Fruit fly (Drosophila melanogaster) whole organism, prepupa: ENCODE results near the gene CG6961.

Experiments used
- Blimp-1 ChIP-seq: fragments of 200-800 bp; sonication (Bioruptor generic); optimal IDR thresholded peaks from 3 replicates; lab custom pipeline; 2017; ENCODE audit warnings: missing biosample characterization, missing genetic modification characterization, mild to moderate bottlenecking, moderate library complexity, missing genetic modification reagents
- CG10631 ChIP-seq: fragments of 200-800 bp; sonication (Bioruptor generic); optimal IDR thresholded peaks from 2 replicates; lab custom pipeline; 2016; ENCODE audit warnings: missing biosample characterization, missing genetic modification characterization
- CG11294 ChIP-seq: fragments of 200-800 bp; sonication (Bioruptor generic); IDR thresholded peaks from 2 replicates; pipeline ENCODE4 v1.3.6; 2022; ENCODE audit warnings: missing biosample characterization, missing genetic modification characterization
- CG11762 ChIP-seq: fragments of 200-800 bp; sonication (Bioruptor generic); optimal IDR thresholded peaks from 3 replicates; lab custom pipeline; 2016; ENCODE audit warnings: missing biosample characterization, missing genetic modification characterization; ENCODE audit not compliant: insufficient read depth
- CG11902 ChIP-seq: fragments of 200-800 bp; sonication (Bioruptor generic); optimal IDR thresholded peaks from 3 replicates; lab custom pipeline; 2016; ENCODE audit warnings: missing biosample characterization, missing genetic modification characterization
- CG15336 ChIP-seq: fragments of 200-800 bp; sonication (Bioruptor generic); IDR thresholded peaks from 2 replicates; pipeline ENCODE4 v1.3.6; 2022; ENCODE audit warnings: missing biosample characterization, missing genetic modification characterization
- CG3032 ChIP-seq: fragments of 200-800 bp; optimal IDR thresholded peaks from 2 replicates; lab custom pipeline; 2019; ENCODE audit warnings: missing biosample characterization, mild to moderate bottlenecking, missing genetic modification characterization, moderate library complexity
- CG32006 ChIP-seq: fragments of 200-800 bp; sonication (Bioruptor generic); optimal IDR thresholded peaks from 3 replicates; lab custom pipeline; 2017; ENCODE audit warnings: missing biosample characterization, mild to moderate bottlenecking, missing genetic modification characterization
- CG34406 ChIP-seq: fragments of 200-800 bp; sonication (Bioruptor generic); optimal IDR thresholded peaks from 3 replicates; lab custom pipeline; 2016; ENCODE audit warnings: missing biosample characterization, missing genetic modification characterization
- CG3919 ChIP-seq: fragments of 200-800 bp; sonication (Bioruptor generic); optimal IDR thresholded peaks from 3 replicates; lab custom pipeline; 2016; ENCODE audit warnings: missing biosample characterization, missing genetic modification characterization
- CG4318 ChIP-seq: fragments of 200-800 bp; sonication (Bioruptor generic); optimal IDR thresholded peaks from 3 replicates; lab custom pipeline; 2017; ENCODE audit warnings: missing biosample characterization, mild to moderate bottlenecking, missing genetic modification characterization
- CG6163 ChIP-seq: fragments of 200-800 bp; sonication (Bioruptor generic); IDR thresholded peaks from 3 replicates; pipeline ENCODE4 v1.3.6; 2022; ENCODE audit warnings: missing biosample characterization, missing genetic modification characterization
- CG6792 ChIP-seq: fragments of 200-800 bp; sonication (Bioruptor generic); optimal IDR thresholded peaks from 3 replicates; lab custom pipeline; 2016; ENCODE audit warnings: missing biosample characterization, missing genetic modification characterization
- CG6808 ChIP-seq: fragments of 200-800 bp; sonication (Bioruptor generic); optimal IDR thresholded peaks from 3 replicates; lab custom pipeline; 2017; ENCODE audit warnings: missing biosample characterization, missing genetic modification characterization, mild to moderate bottlenecking, moderate library complexity, missing genetic modification reagents
- CG6854 ChIP-seq: fragments of 200-800 bp; sonication (Bioruptor generic); optimal IDR thresholded peaks from 2 replicates; lab custom pipeline; 2017; ENCODE audit warnings: missing biosample characterization, mild to moderate bottlenecking, missing genetic modification characterization
- CG7368 ChIP-seq: fragments of 200-800 bp; sonication (Bioruptor generic); optimal IDR thresholded peaks from 3 replicates; lab custom pipeline; 2016; ENCODE audit warnings: missing biosample characterization, missing genetic modification characterization
- CG8119 ChIP-seq: fragments of 200-800 bp; sonication (Bioruptor generic); IDR thresholded peaks from 3 replicates; pipeline ENCODE4 v1.3.6; 2022; ENCODE audit warnings: missing biosample characterization, missing genetic modification characterization
- CG8319 ChIP-seq: fragments of 200-800 bp; sonication (Bioruptor generic); optimal IDR thresholded peaks from 3 replicates; lab custom pipeline; 2016; ENCODE audit warnings: missing biosample characterization, missing genetic modification characterization
- CG8632 ChIP-seq: fragments of 200-800 bp; sonication (Bioruptor generic); optimal IDR thresholded peaks from 3 replicates; lab custom pipeline; 2016; ENCODE audit warnings: missing biosample characterization, missing genetic modification characterization
- Eip75B ChIP-seq: fragments of 200-800 bp; sonication (Bioruptor generic); optimal IDR thresholded peaks from 3 replicates; lab custom pipeline; 2016; ENCODE audit warnings: missing biosample characterization, missing genetic modification characterization
- Eip78C ChIP-seq: fragments of 200-800 bp; sonication (Bioruptor generic); peaks from one replicate; lab custom pipeline; 2016; ENCODE audit warnings: missing biosample characterization, missing genetic modification characterization
- Eip93F ChIP-seq: fragments of 200-800 bp; sonication (Bioruptor generic); optimal IDR thresholded peaks from 2 replicates; lab custom pipeline; 2016; ENCODE audit warnings: missing biosample characterization, mild to moderate bottlenecking, missing genetic modification characterization
- Hr38 ChIP-seq: sonication (Bioruptor generic); optimal IDR thresholded peaks from 2 replicates; lab custom pipeline; 2016; ENCODE audit warnings: missing biosample characterization, missing genetic modification characterization
- Hr39 ChIP-seq: fragments of 200-800 bp; sonication (Bioruptor generic); optimal IDR thresholded peaks from 2 replicates; lab custom pipeline; 2016; ENCODE audit warnings: missing biosample characterization, missing genetic modification characterization
- Hr4 ChIP-seq: fragments of 200-800 bp; sonication (Bioruptor generic); optimal IDR thresholded peaks from 3 replicates; lab custom pipeline; 2016; ENCODE audit warnings: missing biosample characterization, missing genetic modification characterization
- Lpt ChIP-seq: fragments of 200-800 bp; sonication (Bioruptor generic); optimal IDR thresholded peaks from 3 replicates; lab custom pipeline; 2016; ENCODE audit warnings: missing biosample characterization, missing genetic modification characterization
- OdsH ChIP-seq: fragments of 200-800 bp; sonication (Bioruptor generic); optimal IDR thresholded peaks from 3 replicates; lab custom pipeline; 2016; ENCODE audit warnings: missing biosample characterization, missing genetic modification characterization
- Smox ChIP-seq: fragments of 200-800 bp; sonication (Bioruptor generic); optimal IDR thresholded peaks from 3 replicates; lab custom pipeline; 2016; ENCODE audit warnings: missing biosample characterization, missing genetic modification characterization
- Sox102F ChIP-seq: fragments of 200-800 bp; sonication (Bioruptor generic); optimal IDR thresholded peaks from 2 replicates; lab custom pipeline; 2016; ENCODE audit warnings: missing biosample characterization, mild to moderate bottlenecking, missing genetic modification characterization
- Sox14 ChIP-seq: fragments of 200-800 bp; sonication (Bioruptor generic); optimal IDR thresholded peaks from 3 replicates; lab custom pipeline; 2016; ENCODE audit warnings: missing biosample characterization, missing genetic modification characterization
- Sox15 ChIP-seq: fragments of 200-800 bp; sonication (Bioruptor generic); optimal IDR thresholded peaks from 3 replicates; lab custom pipeline; 2016; ENCODE audit warnings: missing biosample characterization, missing genetic modification characterization
- achi ChIP-seq: fragments of 200-800 bp; sonication (Bioruptor generic); optimal IDR thresholded peaks from 3 replicates; lab custom pipeline; 2016; ENCODE audit warnings: missing biosample characterization, missing genetic modification characterization
- acj6 ChIP-seq: fragments of 200-800 bp; sonication (Bioruptor generic); optimal IDR thresholded peaks from 3 replicates; lab custom pipeline; 2016; ENCODE audit warnings: missing biosample characterization, missing genetic modification characterization
- dac ChIP-seq: fragments of 200-800 bp; sonication (Bioruptor generic); optimal IDR thresholded peaks from 2 replicates; lab custom pipeline; 2017; ENCODE audit warnings: missing biosample characterization, mild to moderate bottlenecking, missing genetic modification characterization
- dsx ChIP-seq: fragments of 200-800 bp; optimal IDR thresholded peaks from 3 replicates; lab custom pipeline; 2019; ENCODE audit warnings: missing biosample characterization, mild to moderate bottlenecking, missing genetic modification characterization, moderate library complexity; ENCODE audit not compliant: poor library complexity, severe bottlenecking
- eg ChIP-seq: fragments of 200-800 bp; sonication (Bioruptor generic); IDR thresholded peaks from 3 replicates; pipeline ENCODE4 v1.3.6; 2022; ENCODE audit warnings: missing biosample characterization, missing genetic modification characterization
- fd59A ChIP-seq: fragments of 200-800 bp; sonication (Bioruptor generic); optimal IDR thresholded peaks from 2 replicates; lab custom pipeline; 2017; ENCODE audit warnings: missing biosample characterization, mild to moderate bottlenecking, missing genetic modification characterization, missing genetic modification reagents
- fd85E ChIP-seq: fragments of 200-800 bp; sonication (Bioruptor generic); optimal IDR thresholded peaks from 3 replicates; lab custom pipeline; 2016; ENCODE audit warnings: missing biosample characterization, missing genetic modification characterization
- fkh ChIP-seq: fragments of 200-800 bp; sonication (Bioruptor generic); optimal IDR thresholded peaks from 3 replicates; lab custom pipeline; 2017; ENCODE audit warnings: missing biosample characterization, mild to moderate bottlenecking, missing genetic modification characterization, moderate library complexity
- lz ChIP-seq: fragments of 200-800 bp; sonication (Bioruptor generic); optimal IDR thresholded peaks from 3 replicates; lab custom pipeline; 2016; ENCODE audit warnings: missing biosample characterization, missing genetic modification characterization
- pdm3 ChIP-seq: fragments of 200-800 bp; sonication (Bioruptor generic); optimal IDR thresholded peaks from 3 replicates; lab custom pipeline; 2016; ENCODE audit warnings: missing biosample characterization, missing genetic modification characterization
- ss ChIP-seq, 2 experiments: fragments of 200-800 bp; sonication (Bioruptor generic); optimal IDR thresholded peaks; 2 replicates in 1 of 2; 3 replicates in 1 of 2; lab custom pipeline; 2017 to 2018; ENCODE audit warnings: mild to moderate bottlenecking in 2 of 2, missing biosample characterization in 2 of 2, missing genetic modification characterization in 2 of 2, moderate library complexity in 1 of 2
- svp ChIP-seq: fragments of 200-800 bp; sonication (Bioruptor generic); peaks from one replicate; lab custom pipeline; 2016; ENCODE audit warnings: missing biosample characterization, missing genetic modification characterization
- topi ChIP-seq: fragments of 200-800 bp; sonication (Bioruptor generic); optimal IDR thresholded peaks from 3 replicates; lab custom pipeline; 2016; ENCODE audit warnings: missing biosample characterization, missing genetic modification characterization
- vri ChIP-seq: fragments of 200-800 bp; sonication (Bioruptor generic); optimal IDR thresholded peaks from 3 replicates; lab custom pipeline; 2016; ENCODE audit warnings: missing biosample characterization, mild to moderate bottlenecking, missing genetic modification characterization

The CG6961 gene

dm6 chrX:18788143-18788745 is at the start of gene CG6961, which contains the start of gene S6KL:
TSS of gene CG6961 (minus strand) at chrX:18788210.
TSS of gene S6KL (plus strand) at chrX:18788464.
- TF ChIP-seq vri (GFP tag; lab: Kevin White, UChicago) (peak; percentile 63), Eip78C (GFP tag; lab: Kevin White, UChicago) (peak; percentile 34), CG6854 (GFP tag; lab: Kevin White, UChicago) (peak; percentile 21), CG11294 (GFP tag; lab: Robert Waterston, UW) (no peak), topi (GFP tag; lab: Kevin White, UChicago) (no peak), CG34406 (GFP tag; lab: Kevin White, UChicago) (no peak), CG8119 (0 out of 3 replicates have a peak, but pooled peaks have one; percentile 20), fkh (peak; percentile 58), dac (GFP tag; lab: Kevin White, UChicago) (no peak), ss (GFP tag; optimal IDR thresholded peaks at IDR 0.05; lab: Kevin White, UChicago) (no peak), CG6163 (GFP tag; lab: Robert Waterston, UW) (no peak), svp (peak; percentile 86), CG7368 (GFP tag; lab: Kevin White, UChicago) (no peak), Sox14 (GFP tag; lab: Kevin White, UChicago) (peak; percentile 33)

DNA sequence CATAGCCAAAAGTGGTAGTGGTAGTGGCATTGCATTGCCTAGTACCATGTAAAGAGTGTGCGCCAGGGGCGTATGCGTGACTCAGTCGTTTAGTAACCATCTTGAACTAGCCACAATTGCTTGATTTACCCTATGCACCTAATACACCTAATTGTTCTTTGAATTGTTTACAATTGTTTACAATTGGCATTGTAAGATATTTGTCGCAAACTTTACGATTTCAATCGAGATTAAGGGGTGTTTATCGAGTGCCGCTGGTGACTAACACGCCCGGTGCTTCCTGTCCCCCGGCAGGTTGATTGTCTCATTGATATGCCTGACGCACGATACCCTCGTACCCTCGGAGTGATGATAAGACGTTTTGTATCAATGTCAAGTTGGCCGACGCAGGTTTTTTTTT is 49.0 kb upstream of the CG6961 start:
- TF ChIP-seq Blimp-1, result no peak
- TF ChIP-seq ss (GFP tag; optimal IDR thresholded peaks at IDR 0.05; lab: Kevin White, UChicago), result no peak
- no peak for TF ChIP-seq Sox15 (GFP tag; lab: Kevin White, UChicago)
- TF ChIP-seq CG8319, result no peak
- TF ChIP-seq CG4318, result no peak
- TF ChIP-seq CG3032, result peak; percentile 36
- peak; percentile 3 for TF ChIP-seq dsx (GFP tag; lab: Kevin White, UChicago)
- no peak for TF ChIP-seq Lpt (GFP tag; lab: Kevin White, UChicago)
- peak; percentile 77 for TF ChIP-seq svp
- TF ChIP-seq fd85E (GFP tag; lab: Kevin White, UChicago), result no peak
- peak; percentile 23 for TF ChIP-seq Eip75B (GFP tag; lab: Kevin White, UChicago)
- TF ChIP-seq CG6854 (GFP tag; lab: Kevin White, UChicago), result no peak
- no peak for TF ChIP-seq CG6163 (GFP tag; lab: Robert Waterston, UW)
- peak; percentile 40 for TF ChIP-seq pdm3 (GFP tag; lab: Kevin White, UChicago)
- TF ChIP-seq CG15336 (GFP tag; lab: Robert Waterston, UW), result no peak
- peak; percentile 34 for TF ChIP-seq Hr4 (GFP tag; lab: Kevin White, UChicago)
- TF ChIP-seq CG8632, result no peak
- TF ChIP-seq CG6808 (GFP tag; lab: Kevin White, UChicago), result no peak
- TF ChIP-seq lz (GFP tag; lab: Kevin White, UChicago), result peak; percentile 9
- peak; percentile 9 for TF ChIP-seq CG10631 (GFP tag; lab: Kevin White, UChicago)
- peak; percentile 17 for TF ChIP-seq Hr39 (GFP tag; lab: Kevin White, UChicago)
- peak; percentile 12 for TF ChIP-seq acj6 (GFP tag; lab: Kevin White, UChicago)
- no peak for TF ChIP-seq Smox (GFP tag; lab: Kevin White, UChicago)
- TF ChIP-seq Eip93F (GFP tag; lab: Kevin White, UChicago), result no peak
- no peak for TF ChIP-seq CG11902 (GFP tag; lab: Kevin White, UChicago)
- TF ChIP-seq Hr38 (GFP tag; lab: Kevin White, UChicago), result no peak
- peak; percentile 48; the same call in 1 of the 3 replicates for TF ChIP-seq eg (GFP tag; lab: Robert Waterston, UW)
- peak; percentile 48 for TF ChIP-seq CG32006 (GFP tag; lab: Kevin White, UChicago)
- TF ChIP-seq OdsH (GFP tag; lab: Kevin White, UChicago), result peak; percentile 22
- TF ChIP-seq CG8119, result peak; percentile 45; the same call in 2 of the 3 replicates
- TF ChIP-seq CG34406 (GFP tag; lab: Kevin White, UChicago), result no peak
- TF ChIP-seq Eip78C (GFP tag; lab: Kevin White, UChicago), result peak; percentile 77
- TF ChIP-seq fd59A (GFP tag; lab: Kevin White, UChicago), result peak; percentile 7
- TF ChIP-seq CG3919 (GFP tag; lab: Kevin White, UChicago), result no peak
- peak; percentile 7 for TF ChIP-seq CG6792 (GFP tag; lab: Kevin White, UChicago)
- TF ChIP-seq dac (GFP tag; lab: Kevin White, UChicago), result no peak
- TF ChIP-seq achi, result peak; percentile 11
- no peak for TF ChIP-seq CG11762 (GFP tag; lab: Kevin White, UChicago)
- no peak for TF ChIP-seq topi (GFP tag; lab: Kevin White, UChicago)
- TF ChIP-seq Sox102F (GFP tag; lab: Kevin White, UChicago), result no peak
